Fruit fly (Drosophila melanogaster) whole organism, embryonic: ENCODE data around the gene usp.
A peak's percentile ranks its signal among the peaks of the same experiment; 100 is the strongest.

Source experiments
- Ada2b ChIP-seq: fragments of 200-800 bp; sonication (Bioruptor generic); IDR thresholded peaks from 2 replicates; pipeline ENCODE4 v1.3.6; 2022; ENCODE audit warnings: missing biosample characterization, missing genetic modification characterization
- Atf3 ChIP-seq: fragments of 200-800 bp; sonication (Bioruptor generic); optimal IDR thresholded peaks from 3 replicates; lab custom pipeline; 2016; ENCODE audit warnings: missing biosample characterization, missing genetic modification characterization
- BEAF-32 ChIP-seq: fragments of 200-800 bp; sonication (Bioruptor generic); optimal IDR thresholded peaks from 3 replicates; lab custom pipeline; 2017; ENCODE audit warnings: missing biosample characterization, missing genetic modification characterization, mild to moderate bottlenecking, moderate library complexity, missing genetic modification reagents
- CG10147 ChIP-seq: fragments of 200-800 bp; sonication (Bioruptor generic); optimal IDR thresholded peaks from 2 replicates; lab custom pipeline; 2019; ENCODE audit warnings: missing biosample characterization, mild to moderate bottlenecking, missing genetic modification characterization, moderate library complexity
- CG10267 ChIP-seq: fragments of 200-800 bp; sonication (Bioruptor generic); optimal IDR thresholded peaks from 2 replicates; lab custom pipeline; 2018; ENCODE audit warnings: missing biosample characterization, mild to moderate bottlenecking, missing genetic modification characterization, moderate library complexity
- CG10654 ChIP-seq: fragments of 200-800 bp; sonication (Bioruptor generic); optimal IDR thresholded peaks from 2 replicates; lab custom pipeline; 2016; ENCODE audit warnings: missing biosample characterization, missing genetic modification characterization
- CG10959 ChIP-seq: fragments of 200-800 bp; sonication (Bioruptor generic); IDR thresholded peaks from 2 replicates; pipeline ENCODE4 v1.3.6; 2022; ENCODE audit warnings: missing biosample characterization, missing genetic modification characterization
- CG10979 ChIP-seq: fragments of 200-800 bp; sonication (Bioruptor generic); optimal IDR thresholded peaks from 2 replicates; lab custom pipeline; 2018; ENCODE audit warnings: missing biosample characterization, mild to moderate bottlenecking, missing genetic modification characterization, moderate library complexity
- CG11504 ChIP-seq: fragments of 200-800 bp; sonication (Bioruptor generic); optimal IDR thresholded peaks from 3 replicates; lab custom pipeline; 2019; ENCODE audit warnings: missing biosample characterization, mild to moderate bottlenecking, missing genetic modification characterization, moderate library complexity
- CG15073 ChIP-seq: fragments of 200-800 bp; sonication (Bioruptor generic); optimal IDR thresholded peaks from 2 replicates; lab custom pipeline; 2016; ENCODE audit warnings: missing biosample characterization, missing genetic modification characterization
- CG1603 ChIP-seq: fragments of 200-800 bp; sonication (Bioruptor generic); optimal IDR thresholded peaks from 2 replicates; lab custom pipeline; 2019; ENCODE audit warnings: missing biosample characterization, mild to moderate bottlenecking, missing genetic modification characterization, moderate library complexity
- CG17912 ChIP-seq: fragments of 200-800 bp; sonication (Bioruptor generic); optimal IDR thresholded peaks from 2 replicates; lab custom pipeline; 2018; ENCODE audit warnings: missing biosample characterization, mild to moderate bottlenecking, missing genetic modification characterization
- CG1832 ChIP-seq: fragments of 200-800 bp; sonication (Bioruptor generic); optimal IDR thresholded peaks from 2 replicates; lab custom pipeline; 2017; ENCODE audit warnings: missing biosample characterization, mild to moderate bottlenecking, missing genetic modification characterization, inconsistent platforms
- CG2129 ChIP-seq: fragments of 200-800 bp; sonication (Bioruptor generic); IDR thresholded peaks from 2 replicates; pipeline ENCODE4 v1.3.6; 2022; ENCODE audit warnings: missing biosample characterization, missing genetic modification characterization; ENCODE audit not compliant: partially characterized antibody
- CG30020 ChIP-seq: fragments of 200-800 bp; optimal IDR thresholded peaks from 2 replicates; lab custom pipeline; 2019; ENCODE audit warnings: missing biosample characterization, mild to moderate bottlenecking, missing genetic modification characterization, moderate library complexity
- CG4424 ChIP-seq: fragments of 200-800 bp; sonication (Bioruptor generic); optimal IDR thresholded peaks from 3 replicates; lab custom pipeline; 2016; ENCODE audit warnings: missing biosample characterization, missing genetic modification characterization
- CG6813 ChIP-seq: fragments of 200-800 bp; sonication (Bioruptor generic); optimal IDR thresholded peaks from 2 replicates; lab custom pipeline; 2017; ENCODE audit warnings: missing biosample characterization, missing genetic modification characterization, mild to moderate bottlenecking, moderate library complexity, missing genetic modification reagents
- CG7928 ChIP-seq: fragments of 200-800 bp; sonication (Bioruptor generic); optimal IDR thresholded peaks from 2 replicates; lab custom pipeline; 2017; ENCODE audit warnings: missing biosample characterization, mild to moderate bottlenecking, missing genetic modification characterization
- CG8359 ChIP-seq: fragments of 200-800 bp; sonication (Bioruptor generic); optimal IDR thresholded peaks from 2 replicates; lab custom pipeline; 2017; ENCODE audit warnings: missing biosample characterization, mild to moderate bottlenecking, missing genetic modification characterization, borderline replicate concordance
- CG9876 ChIP-seq: fragments of 200-800 bp; sonication (Bioruptor generic); optimal IDR thresholded peaks from 2 replicates; lab custom pipeline; 2016; ENCODE audit warnings: missing biosample characterization, missing genetic modification characterization
- CTCF ChIP-seq: fragments of 200-800 bp; sonication (Bioruptor generic); optimal IDR thresholded peaks from 2 replicates; lab custom pipeline; 2017; ENCODE audit warnings: missing biosample characterization, mild to moderate bottlenecking, missing genetic modification characterization, moderate library complexity
- CrebB ChIP-seq: fragments of 200-800 bp; sonication (Bioruptor generic); optimal IDR thresholded peaks from 3 replicates; lab custom pipeline; 2018; ENCODE audit warnings: missing biosample characterization, mild to moderate bottlenecking, missing genetic modification characterization
- Deaf1 ChIP-seq: fragments of 200-800 bp; optimal IDR thresholded peaks from 3 replicates; lab custom pipeline; 2019; ENCODE audit warnings: missing biosample characterization, mild to moderate bottlenecking, missing genetic modification characterization, moderate library complexity
- Dek ChIP-seq: fragments of 200-800 bp; sonication (Bioruptor generic); optimal IDR thresholded peaks from 3 replicates; lab custom pipeline; 2019; ENCODE audit warnings: missing biosample characterization, mild to moderate bottlenecking, missing genetic modification characterization, moderate library complexity
- Fer2 ChIP-seq: fragments of 200-800 bp; sonication (Bioruptor generic); optimal IDR thresholded peaks from 2 replicates; lab custom pipeline; 2018; ENCODE audit warnings: missing biosample characterization, mild to moderate bottlenecking, missing genetic modification characterization, moderate library complexity
- H2.0 ChIP-seq: fragments of 200-800 bp; sonication (Bioruptor generic); IDR thresholded peaks from 2 replicates; pipeline ENCODE4 v1.3.6; 2022; ENCODE audit warnings: missing biosample characterization, missing genetic modification characterization
- HHEX ChIP-seq: fragments of 200-800 bp; sonication (Bioruptor generic); optimal IDR thresholded peaks from 3 replicates; lab custom pipeline; 2017; ENCODE audit warnings: missing biosample characterization, mild to moderate bottlenecking, missing genetic modification characterization, missing genetic modification reagents
- NK7.1 ChIP-seq: fragments of 200-800 bp; sonication (Bioruptor generic); optimal IDR thresholded peaks from 3 replicates; lab custom pipeline; 2016; ENCODE audit warnings: missing biosample characterization, missing genetic modification characterization
- Nf-YC ChIP-seq: fragments of 200-800 bp; optimal IDR thresholded peaks from 3 replicates; lab custom pipeline; 2019; ENCODE audit warnings: missing biosample characterization, mild to moderate bottlenecking, missing genetic modification characterization, moderate library complexity
- NfI ChIP-seq: fragments of 200-800 bp; sonication (Bioruptor generic); optimal IDR thresholded peaks from 3 replicates; lab custom pipeline; 2018; ENCODE audit warnings: missing biosample characterization, mild to moderate bottlenecking, missing genetic modification characterization, moderate library complexity
- Oaz ChIP-seq: fragments of 200-800 bp; sonication (Bioruptor generic); IDR thresholded peaks from 2 replicates; pipeline ENCODE4 v1.3.6; 2022; ENCODE audit warnings: missing biosample characterization, missing genetic modification characterization
- Scr ChIP-seq: fragments of 200-800 bp; sonication (Bioruptor generic); IDR thresholded peaks from 2 replicates; pipeline ENCODE4 v1.3.6; 2022; ENCODE audit warnings: missing biosample characterization, missing genetic modification characterization; ENCODE audit not compliant: partially characterized antibody
- Sox102F ChIP-seq: fragments of 200-800 bp; sonication (Bioruptor generic); optimal IDR thresholded peaks from 2 replicates; lab custom pipeline; 2018; ENCODE audit warnings: missing biosample characterization, mild to moderate bottlenecking, missing genetic modification characterization, moderate library complexity
- Spps ChIP-seq: fragments of 200-800 bp; sonication (Bioruptor generic); optimal IDR thresholded peaks from 2 replicates; lab custom pipeline; 2018; ENCODE audit warnings: missing biosample characterization, mild to moderate bottlenecking, missing genetic modification characterization
- ab ChIP-seq: fragments of 200-800 bp; sonication (Bioruptor generic); optimal IDR thresholded peaks from 2 replicates; lab custom pipeline; 2016; ENCODE audit warnings: missing biosample characterization, missing genetic modification characterization
- aop ChIP-seq: fragments of 200-800 bp; sonication (Bioruptor generic); IDR thresholded peaks from 2 replicates; pipeline ENCODE4 v1.3.6; 2022; ENCODE audit warnings: missing biosample characterization, missing genetic modification characterization
- ara ChIP-seq: fragments of 200-800 bp; sonication (Bioruptor generic); IDR thresholded peaks from 2 replicates; pipeline ENCODE4 v1.3.6; 2022; ENCODE audit warnings: missing biosample characterization, missing genetic modification characterization
- ash1 ChIP-seq: fragments of 200-800 bp; sonication (Bioruptor generic); optimal IDR thresholded peaks from 2 replicates; lab custom pipeline; 2018; ENCODE audit warnings: missing biosample characterization, mild to moderate bottlenecking, missing genetic modification characterization
- corto ChIP-seq: fragments of 200-800 bp; sonication (Bioruptor generic); optimal IDR thresholded peaks from 2 replicates; lab custom pipeline; 2016; ENCODE audit warnings: missing biosample characterization, mild to moderate bottlenecking, missing genetic modification characterization, moderate library complexity
- emc ChIP-seq: fragments of 200-800 bp; sonication (Bioruptor generic); optimal IDR thresholded peaks from 2 replicates; lab custom pipeline; 2016; ENCODE audit warnings: missing biosample characterization, missing genetic modification characterization
- hb ChIP-seq: fragments of 200-800 bp; sonication (Bioruptor generic); IDR thresholded peaks from 3 replicates; pipeline ENCODE4 v1.3.6; 2022; ENCODE audit warnings: missing biosample characterization, missing genetic modification characterization; ENCODE audit not compliant: partially characterized antibody
- lov ChIP-seq, 2 experiments: fragments of 200-800 bp in 1 of 2; fragments of >200 bp in 1 of 2; sonication (Bioruptor generic) in 1 of 2; IDR thresholded peaks in 1 of 2; optimal IDR thresholded peaks in 1 of 2; 2 replicates in 1 of 2; 3 replicates in 1 of 2; pipeline versions ENCODE4 v1.3.6 to Lab custom; 2017 to 2022; ENCODE audit warnings: missing biosample characterization in 1 of 2, missing genetic modification characterization in 1 of 2
- pnt ChIP-seq: fragments of 200-800 bp; sonication (Bioruptor generic); optimal IDR thresholded peaks from 3 replicates; lab custom pipeline; 2016; ENCODE audit warnings: missing biosample characterization, missing genetic modification characterization
- pum ChIP-seq: fragments of 200-800 bp; sonication (Bioruptor generic); optimal IDR thresholded peaks from 2 replicates; lab custom pipeline; 2016; ENCODE audit warnings: missing biosample characterization, missing genetic modification characterization
- sens ChIP-seq: fragments of 200-800 bp; sonication (Bioruptor generic); peaks from one replicate; lab custom pipeline; 2016; ENCODE audit warnings: missing biosample characterization, missing genetic modification characterization
- tio ChIP-seq: fragments of 200-800 bp; sonication (Bioruptor generic); optimal IDR thresholded peaks from 2 replicates; lab custom pipeline; 2017; ENCODE audit warnings: missing biosample characterization, missing genetic modification characterization, inconsistent platforms
- toy ChIP-seq: fragments of 200-800 bp; sonication (Bioruptor generic); IDR thresholded peaks from 2 replicates; pipeline ENCODE4 v1.3.6; 2022; ENCODE audit warnings: missing biosample characterization, missing genetic modification characterization
- tx ChIP-seq: fragments of 200-800 bp; sonication (Bioruptor generic); optimal IDR thresholded peaks from 2 replicates; lab custom pipeline; 2016; ENCODE audit warnings: missing biosample characterization, missing genetic modification characterization

Gene usp

DNA sequence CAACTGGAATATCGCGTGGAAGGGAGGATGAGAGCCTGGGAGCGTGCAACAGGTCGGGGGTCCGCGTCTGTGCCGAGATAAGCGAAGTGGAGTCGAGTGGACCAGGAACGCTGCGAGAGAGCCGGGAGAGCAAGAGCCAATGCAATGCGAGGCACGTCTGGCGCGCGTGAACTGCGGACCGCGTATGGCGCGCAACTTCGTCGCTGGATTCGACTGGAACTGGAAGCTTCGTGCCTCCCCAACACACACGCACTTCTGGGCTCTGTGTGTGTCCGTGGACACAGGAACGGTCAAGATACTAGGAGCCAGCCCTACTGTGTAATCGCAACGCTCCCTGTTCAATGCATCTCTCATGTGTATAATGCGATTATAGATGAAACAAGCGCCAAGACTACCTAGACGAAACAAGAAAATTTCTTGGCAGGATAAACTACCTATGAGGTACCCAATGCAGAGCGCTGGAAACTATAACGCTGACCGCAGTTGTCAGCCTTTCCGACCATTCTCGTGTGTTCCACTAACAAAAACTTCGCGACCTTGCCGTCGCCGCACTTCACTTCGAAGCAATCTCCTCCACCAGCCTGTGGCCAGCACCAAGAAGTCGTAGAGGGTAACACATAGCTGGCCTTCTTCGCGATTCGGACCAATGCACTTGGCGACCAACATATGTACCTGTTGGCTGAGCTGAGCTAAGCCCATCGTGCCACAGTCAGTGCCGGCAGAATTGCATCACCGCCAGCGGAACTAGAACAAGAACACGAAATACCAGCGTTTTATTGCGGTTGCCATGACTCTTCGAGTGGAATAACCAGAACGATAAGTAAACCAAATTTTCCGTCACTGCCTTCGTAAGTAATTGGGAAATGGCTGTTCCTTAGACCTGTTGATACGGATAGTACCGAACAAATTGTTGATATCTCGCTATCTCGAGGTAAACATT, 30.0 kb upstream of the usp start, which contains the start of gene Rtca (continued):
- TF ChIP-seq CG10959 (GFP tag; lab: Robert Waterston, UW) (peak; percentile 42; the same call in 1 of the 2 replicates), CG9876 (GFP tag; lab: Kevin White, UChicago) (peak; percentile 25), ab (no peak), tio (GFP tag; lab: Kevin White, UChicago) (no peak), pnt (peak; percentile 44), Oaz (GFP tag; lab: Robert Waterston, UW) (no peak), HHEX (GFP tag; lab: Kevin White, UChicago) (peak; percentile 44), CG11504 (tag; lab: Kevin White, UChicago) (peak; percentile 79), Ada2b (GFP tag; lab: Robert Waterston, UW) (peak; percentile 59), H2.0 (GFP tag; lab: Robert Waterston, UW) (peak; percentile 60), CG8359 (GFP tag; lab: Kevin White, UChicago) (no peak), emc (GFP tag; lab: Kevin White, UChicago) (peak; percentile 15), CG15073 (GFP tag; lab: Kevin White, UChicago) (no peak), CG30020 (tag; lab: Kevin White, UChicago) (no peak), corto (GFP tag; lab: Kevin White, UChicago) (no peak), CTCF (GFP tag; lab: Kevin White, UChicago) (no peak), CG1832 (GFP tag; lab: Kevin White, UChicago) (no peak), tx (GFP tag; lab: Kevin White, UChicago) (peak; percentile 68), BEAF-32 (GFP tag; lab: Kevin White, UChicago) (no peak), CG10979 (tag; lab: Kevin White, UChicago) (peak; percentile 64), Deaf1 (peak; percentile 92), ara (GFP tag; lab: Robert Waterston, UW) (0 out of 2 replicates have a peak, but pooled peaks have one; percentile 15), CG2129 (GFP tag; lab: Robert Waterston, UW) (no peak), aop (GFP tag; lab: Robert Waterston, UW) (no peak), CG17912 (GFP tag; lab: Kevin White, UChicago) (no peak), CG6813 (peak; percentile 67), NK7.1 (GFP tag; lab: Kevin White, UChicago) (peak; percentile 41), toy (GFP tag; lab: Robert Waterston, UW) (no peak), CG10267 (tag; lab: Kevin White, UChicago) (peak; percentile 44), Dek (tag; lab: Kevin White, UChicago) (peak; percentile 60), Fer2 (tag; lab: Kevin White, UChicago) (no peak), CG10654 (GFP tag; lab: Kevin White, UChicago) (peak; percentile 56), Atf3 (no peak), Nf-YC (tag; lab: Kevin White, UChicago) (peak; percentile 56), CG4424 (GFP tag; lab: Kevin White, UChicago) (peak; percentile 51), ash1 (GFP tag; lab: Kevin White, UChicago) (no peak), Spps (tag; lab: Kevin White, UChicago) (no peak), sens (peak; percentile 84), lov (optimal IDR thresholded peaks at IDR 0.05; lab: Kevin White, UChicago) (no peak), lov (GFP tag; IDR thresholded peaks at IDR 0.05; lab: Robert Waterston, UW) (0 out of 3 replicates have a peak, but pooled peaks have one; percentile 26), Sox102F (peak; percentile 56), CG1603 (tag; lab: Kevin White, UChicago) (peak; percentile 68), hb (GFP tag; lab: Robert Waterston, UW) (no peak), NfI (peak; percentile 77), Scr (GFP tag; lab: Robert Waterston, UW) (no peak), CrebB (tag; lab: Kevin White, UChicago) (no peak), CG7928 (GFP tag; lab: Kevin White, UChicago) (peak; percentile 15), pum (GFP tag; lab: Kevin White, UChicago) (peak; percentile 45), CG10147 (GFP tag; lab: Kevin White, UChicago) (peak; percentile 30)
